Fruit fly (Drosophila melanogaster) whole organism, pupa: ENCODE results near the gene Pex14.

ENCODE experiments used
- CG10348 ChIP-seq: fragments of 200-800 bp; sonication (Bioruptor generic); IDR thresholded peaks from 2 replicates; pipeline ENCODE4 v1.3.6; 2022; ENCODE audit warnings: missing biosample characterization, missing genetic modification characterization
- CG12605 ChIP-seq: fragments of 200-800 bp; sonication (Bioruptor generic); IDR thresholded peaks from 2 replicates; pipeline ENCODE4 v1.3.6; 2022; ENCODE audit warnings: missing biosample characterization, missing genetic modification characterization
- CG15710 ChIP-seq: fragments of 200-800 bp; sonication (Bioruptor generic); optimal IDR thresholded peaks from 2 replicates; lab custom pipeline; 2018; ENCODE audit warnings: missing biosample characterization, mild to moderate bottlenecking, missing genetic modification characterization, moderate library complexity
- CG17806 ChIP-seq: fragments of 200-800 bp; sonication (Bioruptor generic); optimal IDR thresholded peaks from 2 replicates; lab custom pipeline; 2018; ENCODE audit warnings: missing biosample characterization, mild to moderate bottlenecking, missing genetic modification characterization, moderate library complexity
- CG32121 ChIP-seq: fragments of 200-800 bp; sonication (Bioruptor generic); IDR thresholded peaks from 2 replicates; pipeline ENCODE4 v1.3.6; 2022; ENCODE audit warnings: missing biosample characterization, missing genetic modification characterization
- CG34367 ChIP-seq: fragments of 200-800 bp; sonication (Bioruptor generic); optimal IDR thresholded peaks from 2 replicates; lab custom pipeline; 2018; ENCODE audit warnings: missing biosample characterization, mild to moderate bottlenecking, missing genetic modification characterization
- D1 ChIP-seq: fragments of 200-800 bp; sonication (Bioruptor generic); optimal IDR thresholded peaks from 2 replicates; lab custom pipeline; 2018; ENCODE audit warnings: missing biosample characterization, mild to moderate bottlenecking, missing genetic modification characterization, moderate library complexity
- EcR ChIP-seq: fragments of 200-800 bp; sonication (Bioruptor generic); optimal IDR thresholded peaks from 3 replicates; lab custom pipeline; 2019; ENCODE audit warnings: missing biosample characterization, missing genetic modification characterization, mild to moderate bottlenecking, moderate library complexity, missing genetic modification reagents
- Ets98B ChIP-seq: fragments of 200-800 bp; sonication (Bioruptor generic); IDR thresholded peaks from 2 replicates; pipeline ENCODE4 v1.3.6; 2022; ENCODE audit warnings: missing biosample characterization, missing genetic modification characterization
- Snoo ChIP-seq: fragments of 200-800 bp; sonication (Bioruptor generic); optimal IDR thresholded peaks from 3 replicates; lab custom pipeline; 2017; ENCODE audit warnings: missing biosample characterization, mild to moderate bottlenecking, missing genetic modification characterization, inconsistent platforms
- fd96Ca ChIP-seq: fragments of 200-800 bp; sonication (Bioruptor generic); IDR thresholded peaks from 3 replicates; pipeline ENCODE4 v1.3.6; 2022; ENCODE audit warnings: missing biosample characterization, missing genetic modification characterization
- gl ChIP-seq: fragments of 200-800 bp; sonication (Bioruptor generic); optimal IDR thresholded peaks from 2 replicates; lab custom pipeline; 2018; ENCODE audit warnings: missing biosample characterization, mild to moderate bottlenecking, missing genetic modification characterization
- rn ChIP-seq: fragments of 200-800 bp; sonication (Bioruptor generic); IDR thresholded peaks from 2 replicates; pipeline ENCODE4 v1.3.6; 2022; ENCODE audit warnings: missing biosample characterization, missing genetic modification characterization

dm6 chr3L:20767227-20767626 lies 11.4 kb upstream of the Pex14 start:
- TF ChIP-seq gl (tag; lab: Kevin White, UChicago) (no peak), CG17806 (no peak), Snoo (tag; lab: Kevin White, UChicago) (no peak), CG15710 (tag; lab: Kevin White, UChicago) (no peak), D1 (no peak), rn (GFP tag; lab: Robert Waterston, UW) (no peak), CG32121 (GFP tag; lab: Robert Waterston, UW) (no peak), CG10348 (GFP tag; lab: Robert Waterston, UW) (no peak), fd96Ca (GFP tag; lab: Robert Waterston, UW) (no peak), CG12605 (GFP tag; lab: Robert Waterston, UW) (no peak), Ets98B (GFP tag; lab: Robert Waterston, UW) (no peak), CG34367 (tag; lab: Kevin White, UChicago) (no peak), EcR (no peak)
